Worm (Caenorhabditis elegans) whole organism, L1 larva: Measurements from ENCODE around the gene mrpl-46.

ENCODE experiments used
- C04F5.9 ChIP-seq: sonication (generic microtip); optimal IDR thresholded peaks from 2 replicates; lab custom pipeline; 2016; ENCODE audit warnings: missing genetic modification characterization, missing compliant biosample characterization
- alr-1 ChIP-seq: fragments of 200-800 bp; sonication (Bioruptor generic); optimal IDR thresholded peaks from 2 replicates; lab custom pipeline; 2018; ENCODE audit warnings: borderline replicate concordance, mild to moderate bottlenecking, missing genetic modification characterization, missing compliant biosample characterization
- ces-1 ChIP-seq: fragments of 150-350 bp; optimal IDR thresholded peaks from 2 replicates; lab custom pipeline; 2014; ENCODE audit warnings: missing biosample characterization, missing genetic modification reagents, missing genetic modification characterization
- fkh-8 ChIP-seq: sonication (generic microtip); optimal IDR thresholded peaks from 2 replicates; lab custom pipeline; 2016; ENCODE audit warnings: mild to moderate bottlenecking, missing genetic modification characterization, missing compliant biosample characterization
- ztf-4 ChIP-seq: fragments of 150-350 bp; optimal IDR thresholded peaks from 2 replicates; lab custom pipeline; 2014; ENCODE audit warnings: missing biosample characterization, missing genetic modification characterization

- TF ChIP-seq C04F5.9: no peak
- TF ChIP-seq ces-1 (GFP tag; lab: Kevin White, UChicago): no peak
- TF ChIP-seq alr-1 (tag; lab: Kevin White, UChicago): no peak
- no peak for TF ChIP-seq fkh-8 (tag; lab: Kevin White, UChicago)
- TF ChIP-seq ztf-4: no peak
These were observed 32.3 kb upstream of the mrpl-46 start, which contains the start of gene F56B3.2 for ce11 chrIV:768312-768711.
